Worm (Caenorhabditis elegans): ENCODE data around the gene ZK1128.3.

ZK1128.3 gene

DNA sequence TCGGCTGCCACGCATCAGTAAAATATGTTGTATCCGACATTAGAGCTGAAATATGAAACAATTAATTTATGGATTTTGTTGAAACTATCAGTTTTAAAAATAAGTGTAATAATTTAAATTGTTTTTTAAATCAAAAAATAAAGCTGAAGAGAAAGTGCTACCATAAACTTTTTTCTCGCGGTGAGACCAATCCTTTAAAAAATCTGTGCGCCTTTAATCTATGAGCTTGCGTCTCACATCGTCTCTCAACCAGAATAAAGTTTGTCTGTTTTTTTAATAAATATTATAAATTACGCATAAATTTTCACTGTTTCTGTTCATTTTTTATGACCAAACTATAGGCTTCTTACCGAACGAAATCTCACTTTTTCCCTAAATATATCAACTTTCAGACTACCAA, 35.5 kb downstream of the ZK1128.3 start, which contains the start of gene T16H12.3:
TSS of gene T16H12.3 (minus strand) at position 51 of the 400 bp plus-strand sequence.
- TF ChIP-seq sea-2 (GFP tag; IDR thresholded peaks at IDR 0.05), result no peak
- no peak for TF ChIP-seq snpc-1.3 (tag; optimal IDR thresholded peaks at IDR 0.05; ENCODE audit: insufficient read depth)
- peak; percentile 64 for TF ChIP-seq F33H1.4 (GFP tag; IDR thresholded peaks at IDR 0.05)
- TF ChIP-seq cebp-1 (GFP tag; IDR thresholded peaks at IDR 0.05), result no peak
- TF ChIP-seq cebp-1 (tag; optimal IDR thresholded peaks at IDR 0.05), result no peak
- TF ChIP-seq atf-7 (tag; optimal IDR thresholded peaks at IDR 0.05), result no peak
- peak; percentile 67 for TF ChIP-seq lsl-1 (GFP tag; optimal IDR thresholded peaks at IDR 0.05)
- no peak for TF ChIP-seq F39B2.1 (GFP tag; IDR thresholded peaks at IDR 0.05)
- no peak for TF ChIP-seq K11D2.4 (GFP tag; IDR thresholded peaks at IDR 0.05)
- TF ChIP-seq akir-1 (GFP tag; optimal IDR thresholded peaks at IDR 0.05), result no peak
- TF ChIP-seq madf-6 (GFP tag; IDR thresholded peaks at IDR 0.05), result peak; percentile 38; the same call in 1 of the 2 replicates
- TF ChIP-seq lin-26 (GFP tag; IDR thresholded peaks at IDR 0.05), result no peak
- TF ChIP-seq efl-1 (GFP tag; optimal IDR thresholded peaks at IDR 0.05), result no peak
- TF ChIP-seq lin-54 (GFP tag; optimal IDR thresholded peaks at IDR 0.05), result no peak
- no peak for TF ChIP-seq T26A5.8 (tag; optimal IDR thresholded peaks at IDR 0.05)
- TF ChIP-seq T07F8.4 (tag; optimal IDR thresholded peaks at IDR 0.05), result no peak
- no peak for TF ChIP-seq B0019.2 (GFP tag; conservative IDR thresholded peaks at IDR 0.05)

DNA sequence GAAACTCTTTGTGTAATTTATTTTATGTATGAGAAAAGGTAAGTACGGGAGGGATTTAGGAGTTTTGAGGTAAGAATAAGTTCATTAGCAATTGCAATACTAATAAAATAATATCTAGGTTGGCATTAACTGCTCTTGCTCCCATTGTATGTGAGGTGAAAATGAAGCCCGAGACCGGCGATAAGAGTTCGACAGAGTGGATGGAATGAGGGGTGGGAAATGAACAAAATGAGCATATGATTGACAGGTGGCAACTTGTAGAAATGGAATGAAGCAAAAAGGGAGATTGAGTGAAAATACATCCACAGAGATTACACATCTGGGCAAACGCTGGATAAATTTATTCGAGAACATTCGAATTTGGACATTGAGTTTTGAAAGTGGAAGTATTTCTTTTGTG, 39.9 kb downstream of the ZK1128.3 start:
- peak; percentile 34 for TF ChIP-seq nhr-80 (tag; optimal IDR thresholded peaks at IDR 0.05)
- TF ChIP-seq egrh-3 (GFP tag; IDR thresholded peaks at IDR 0.05), result no peak
- peak; percentile 8 for TF ChIP-seq unc-62 (GFP tag; optimal IDR thresholded peaks at IDR 0.05)
- peak in 1 of 2 experiments; percentile 68 for TF ChIP-seq let-607 (tag; optimal IDR thresholded peaks at IDR 0.05)
- TF ChIP-seq ama-1 (optimal IDR thresholded peaks at IDR 0.05), result no peak
- TF ChIP-seq ama-1 (GFP tag; optimal IDR thresholded peaks at IDR 0.05), result no peak

DNA sequence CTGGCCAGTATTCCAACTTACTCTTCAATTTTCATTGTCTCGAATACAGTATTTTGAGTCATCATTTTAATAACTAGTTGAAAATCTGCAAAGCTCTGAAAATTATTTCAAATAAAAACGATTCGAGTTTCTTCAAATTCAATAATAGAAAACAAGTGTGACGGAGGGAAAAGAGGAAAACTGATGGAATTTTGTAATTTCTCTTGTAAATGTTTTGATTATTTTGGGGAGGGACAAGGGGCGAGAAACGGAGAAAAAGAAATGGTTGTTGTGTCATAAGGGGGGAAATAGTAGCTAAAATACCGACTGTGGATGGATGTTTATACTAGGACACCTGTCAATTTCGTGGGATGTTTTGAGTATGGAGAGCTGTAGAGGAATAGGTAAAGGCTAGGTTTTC, 40.6 kb downstream of the ZK1128.3 start, which contains the start of gene T16G12.9:
TSS of gene T16G12.9 (minus strand) at position 101 of the 400 bp plus-strand sequence.
- TF ChIP-seq lin-40 (tag; optimal IDR thresholded peaks at IDR 0.05) (no peak), ZK185.1 (tag; optimal IDR thresholded peaks at IDR 0.05; ENCODE audit: poor library complexity, severe bottlenecking) (no peak), hrde-1 (tag; optimal IDR thresholded peaks at IDR 0.05; ENCODE audit: borderline replicate concordance) (no peak)

DNA sequence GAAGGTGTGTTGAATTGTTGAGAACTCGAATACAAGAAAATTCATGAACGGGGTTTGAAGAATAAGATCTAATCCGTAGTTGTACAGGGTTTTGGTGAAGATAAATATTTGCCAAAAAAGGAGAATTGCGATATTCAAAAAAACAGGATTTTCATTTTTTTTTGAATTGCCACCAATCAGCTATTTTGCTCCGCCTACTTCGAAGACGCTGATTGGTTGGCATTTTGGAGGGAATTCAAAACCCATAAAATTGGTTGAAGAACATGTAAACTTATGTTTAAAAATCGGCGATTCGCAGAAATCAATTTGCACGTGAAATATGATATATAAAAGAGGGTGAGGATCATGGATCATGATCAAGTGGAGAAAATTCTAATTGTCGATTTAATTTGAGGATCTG, 42.7 kb downstream of the ZK1128.3 start:
- TF ChIP-seq nfyb-1 (GFP tag; IDR thresholded peaks at IDR 0.05), result peak; percentile 86
- TF ChIP-seq Y67H2A.10 (GFP tag; conservative IDR thresholded peaks at IDR 0.05), result no peak
- no peak for TF ChIP-seq F23B12.7 (tag; optimal IDR thresholded peaks at IDR 0.05; ENCODE audit: insufficient read depth)
- peak; percentile 30 for TF ChIP-seq him-1 (tag; optimal IDR thresholded peaks at IDR 0.05)
- no peak for TF ChIP-seq ceh-27 (GFP tag; optimal IDR thresholded peaks at IDR 0.05)
- no peak for TF ChIP-seq F55B11.4 (tag; optimal IDR thresholded peaks at IDR 0.05; ENCODE audit: borderline replicate concordance, insufficient read depth)

DNA sequence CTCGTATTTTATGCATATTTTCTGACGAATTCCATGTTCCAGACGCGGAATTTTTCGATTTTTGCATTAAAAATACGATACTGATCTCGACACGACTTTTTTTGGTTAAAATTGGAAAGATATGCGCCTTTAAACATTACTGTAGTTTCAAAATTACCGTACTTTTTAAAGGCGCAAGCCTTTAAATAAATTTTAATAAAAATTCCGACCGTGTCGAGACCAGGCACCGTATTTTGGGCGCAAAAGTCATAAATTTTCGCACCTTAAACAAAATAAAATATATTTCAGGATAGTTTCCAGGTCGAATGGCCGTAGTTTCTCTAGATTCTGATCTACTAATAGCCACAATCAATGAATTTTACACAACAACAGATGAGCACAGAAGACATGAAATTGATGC, 49.4 kb downstream of the ZK1128.3 start, which contains the start of gene T16G12.6:
TSS of gene T16G12.6 (plus strand) at position 301 of the 400 bp plus-strand sequence.
- TF ChIP-seq zim-3 (tag; optimal IDR thresholded peaks at IDR 0.05) (no peak), ztf-25 (GFP tag; IDR thresholded peaks at IDR 0.05) (no peak), F10E7.11 (tag; optimal IDR thresholded peaks at IDR 0.05) (no peak), Y56A3A.18 (GFP tag; IDR thresholded peaks at IDR 0.05) (no peak), F22D6.2 (tag; optimal IDR thresholded peaks at IDR 0.05) (no peak), tbp1 (GFP tag; optimal IDR thresholded peaks at IDR 0.05) (no peak), aptf-3 (GFP tag; IDR thresholded peaks at IDR 0.05) (no peak), repo-1 (tag; optimal IDR thresholded peaks at IDR 0.05) (no peak), madf-6 (GFP tag; IDR thresholded peaks at IDR 0.05) (no peak), madf-10 (tag; optimal IDR thresholded peaks at IDR 0.05) (no peak), madf-3 (GFP tag; IDR thresholded peaks at IDR 0.05) (no peak), xnd-1 (tag; optimal IDR thresholded peaks at IDR 0.05) (no peak), hmg-20 (GFP tag; IDR thresholded peaks at IDR 0.05) (no peak)
